Worm (Caenorhabditis elegans): ENCODE results near the gene K02F3.9.

Gene K02F3.9

ce11 chrIII:833711-834442 is 7.3 kb downstream of the K02F3.9 start (continued):
- TF ChIP-seq hpl-2 (GFP tag; optimal IDR thresholded peaks at IDR 0.05) (peak; percentile 56), lsy-2 (tag; optimal IDR thresholded peaks at IDR 0.05) (peak; percentile 81 to 95), alr-1 (tag; optimal IDR thresholded peaks at IDR 0.05; ENCODE audit: borderline replicate concordance) (no peak), ceh-63 (GFP tag; optimal IDR thresholded peaks at IDR 0.05) (no peak), pqm-1 (tag; optimal IDR thresholded peaks at IDR 0.05) (peak; percentile 84), zag-1 (tag; optimal IDR thresholded peaks at IDR 0.05) (no peak), sox-4 (tag; optimal IDR thresholded peaks at IDR 0.05) (no peak), aly-2 (tag; optimal IDR thresholded peaks at IDR 0.05) (peak; percentile 55), lin-35 (GFP tag; optimal IDR thresholded peaks at IDR 0.05) (peak; percentile 79 to 89), vab-15 (tag; optimal IDR thresholded peaks at IDR 0.05) (no peak), lir-3 (tag; optimal IDR thresholded peaks at IDR 0.05; ENCODE audit: poor library complexity) (peak; percentile 12), hlh-4 (tag; optimal IDR thresholded peaks at IDR 0.05) (no peak), nhr-12 (tag; optimal IDR thresholded peaks at IDR 0.05) (no peak), F16B12.6 (tag; optimal IDR thresholded peaks at IDR 0.05) (peak; percentile 32), fos-1 (tag; optimal IDR thresholded peaks at IDR 0.05) (peak; percentile 85), nhr-11 (tag; optimal IDR thresholded peaks at IDR 0.05) (peak; percentile 84), pax-3 (tag; optimal IDR thresholded peaks at IDR 0.05) (peak; percentile 70), grh-1 (GFP tag; IDR thresholded peaks at IDR 0.05) (no peak), mdl-1 (tag; optimal IDR thresholded peaks at IDR 0.05) (peak in 1 of 2 experiments; percentile 97), fkh-4 (tag; optimal IDR thresholded peaks at IDR 0.05; ENCODE audit: borderline replicate concordance) (no peak), jun-1 (tag; optimal IDR thresholded peaks at IDR 0.05) (peak; percentile 95), mep-1 (tag; optimal IDR thresholded peaks at IDR 0.05) (peak; percentile 93), skn-1 (tag; optimal IDR thresholded peaks at IDR 0.05) (peak; percentile 96), mab-9 (GFP tag; IDR thresholded peaks at IDR 0.05) (peak; percentile 63; the same call in 1 of the 2 replicates), fkh-10 (GFP tag; optimal IDR thresholded peaks at IDR 0.05) (peak; percentile 81), unc-30 (tag; optimal IDR thresholded peaks at IDR 0.05) (no peak), dpl-1 (GFP tag; optimal IDR thresholded peaks at IDR 0.05) (peak; percentile 67 to 68 (median 67)), mef-2 (tag; optimal IDR thresholded peaks at IDR 0.05) (no peak), unc-130 (tag; optimal IDR thresholded peaks at IDR 0.05) (peak; percentile 80), swsn-7 (tag; optimal IDR thresholded peaks at IDR 0.05) (peak; percentile 93), nhr-90 (tag; optimal IDR thresholded peaks at IDR 0.05; ENCODE audit: poor library complexity) (peak; percentile 84), nhr-20 (tag; optimal IDR thresholded peaks at IDR 0.05) (peak; percentile 91), efl-3 (GFP tag; optimal IDR thresholded peaks at IDR 0.05) (no peak), efl-1 (optimal IDR thresholded peaks at IDR 0.05) (peak; percentile 79 to 90), efl-1 (GFP tag; optimal IDR thresholded peaks at IDR 0.05 in 1 of 2) (peak; percentile 69 to 96), nhr-47 (tag; optimal IDR thresholded peaks at IDR 0.05) (peak; percentile 91), elt-2 (tag; optimal IDR thresholded peaks at IDR 0.05) (peak; percentile 63), nhr-76 (tag; optimal IDR thresholded peaks at IDR 0.05) (no peak)

ce11 chrIII:832855-833504 is 8.2 kb downstream of the K02F3.9 start, which contains the start of gene zip-2:
zip-2 (plus strand) TSS chrIII:832982.
- TF ChIP-seq C04F5.9 (tag; optimal IDR thresholded peaks at IDR 0.05) (no peak), fkh-8 (tag; optimal IDR thresholded peaks at IDR 0.05) (peak; percentile 65), blmp-1 (tag; optimal IDR thresholded peaks at IDR 0.05) (peak; percentile 39), lsy-2 (tag; optimal IDR thresholded peaks at IDR 0.05) (peak in 1 of 2 experiments; percentile 9), tlp-1 (tag; optimal IDR thresholded peaks at IDR 0.05) (no peak), nhr-237 (tag; optimal IDR thresholded peaks at IDR 0.05) (no peak), aha-1 (tag; optimal IDR thresholded peaks at IDR 0.05) (no peak), snpc-4 (tag; optimal IDR thresholded peaks at IDR 0.05) (no peak), aly-2 (tag; optimal IDR thresholded peaks at IDR 0.05) (no peak), efl-1 (optimal IDR thresholded peaks at IDR 0.05) (no peak), efl-1 (GFP tag; optimal IDR thresholded peaks at IDR 0.05 in 1 of 2) (peak in 1 of 2 experiments; percentile 90), lin-15B (tag; optimal IDR thresholded peaks at IDR 0.05) (no peak), alr-1 (tag; optimal IDR thresholded peaks at IDR 0.05; ENCODE audit: borderline replicate concordance) (peak; percentile 99), dsc-1 (tag; optimal IDR thresholded peaks at IDR 0.05) (no peak), ztf-4 (tag; optimal IDR thresholded peaks at IDR 0.05) (no peak), fkh-10 (GFP tag; optimal IDR thresholded peaks at IDR 0.05) (no peak), xbp-1 (tag; optimal IDR thresholded peaks at IDR 0.05) (no peak), nhr-47 (tag; optimal IDR thresholded peaks at IDR 0.05) (peak; percentile 5), irx-1 (tag; optimal IDR thresholded peaks at IDR 0.05) (no peak), mef-2 (tag; optimal IDR thresholded peaks at IDR 0.05) (peak; percentile 2), nhr-28 (tag; optimal IDR thresholded peaks at IDR 0.05) (no peak), sox-4 (tag; optimal IDR thresholded peaks at IDR 0.05) (no peak), nhr-11 (tag; optimal IDR thresholded peaks at IDR 0.05) (no peak)
